Fruit fly (Drosophila melanogaster) whole organism, pupa: ENCODE results near the gene CG9988.

ENCODE experiments used
- CG10348 ChIP-seq: fragments of 200-800 bp; sonication (Bioruptor generic); IDR thresholded peaks from 2 replicates; pipeline ENCODE4 v1.3.6; 2022; ENCODE audit warnings: missing biosample characterization, missing genetic modification characterization
- CG12605 ChIP-seq: fragments of 200-800 bp; sonication (Bioruptor generic); IDR thresholded peaks from 2 replicates; pipeline ENCODE4 v1.3.6; 2022; ENCODE audit warnings: missing biosample characterization, missing genetic modification characterization
- CG13204 ChIP-seq: fragments of 200-800 bp; sonication (Bioruptor generic); optimal IDR thresholded peaks from 2 replicates; lab custom pipeline; 2018; ENCODE audit warnings: missing biosample characterization, mild to moderate bottlenecking, missing genetic modification characterization, moderate library complexity
- CG14655 ChIP-seq: fragments of 200-800 bp; sonication (Bioruptor generic); optimal IDR thresholded peaks from 3 replicates; lab custom pipeline; 2017; ENCODE audit warnings: mild to moderate bottlenecking, missing biosample characterization, missing genetic modification reagents, missing genetic modification characterization
- CG15710 ChIP-seq: fragments of 200-800 bp; sonication (Bioruptor generic); optimal IDR thresholded peaks from 2 replicates; lab custom pipeline; 2018; ENCODE audit warnings: missing biosample characterization, mild to moderate bottlenecking, missing genetic modification characterization, moderate library complexity
- CG32121 ChIP-seq: fragments of 200-800 bp; sonication (Bioruptor generic); IDR thresholded peaks from 2 replicates; pipeline ENCODE4 v1.3.6; 2022; ENCODE audit warnings: missing biosample characterization, missing genetic modification characterization
- CG34367 ChIP-seq: fragments of 200-800 bp; sonication (Bioruptor generic); optimal IDR thresholded peaks from 2 replicates; lab custom pipeline; 2018; ENCODE audit warnings: missing biosample characterization, mild to moderate bottlenecking, missing genetic modification characterization
- CG4496 ChIP-seq: fragments of 200-800 bp; sonication (Bioruptor generic); IDR thresholded peaks from 3 replicates; pipeline ENCODE4 v1.3.6; 2022; ENCODE audit warnings: missing biosample characterization, missing genetic modification characterization
- CG8159 ChIP-seq: fragments of 200-800 bp; sonication (Bioruptor generic); optimal IDR thresholded peaks from 3 replicates; lab custom pipeline; 2018; ENCODE audit warnings: missing biosample characterization, mild to moderate bottlenecking, missing genetic modification characterization, moderate library complexity
- CG8301 ChIP-seq: fragments of 200-800 bp; sonication (Bioruptor generic); optimal IDR thresholded peaks from 2 replicates; lab custom pipeline; 2018; ENCODE audit warnings: missing biosample characterization, mild to moderate bottlenecking, missing genetic modification characterization
- CG9948 ChIP-seq: fragments of 200-800 bp; sonication (Bioruptor generic); optimal IDR thresholded peaks from 2 replicates; lab custom pipeline; 2018; ENCODE audit warnings: missing biosample characterization, mild to moderate bottlenecking, missing genetic modification characterization, moderate library complexity
- D1 ChIP-seq: fragments of 200-800 bp; sonication (Bioruptor generic); optimal IDR thresholded peaks from 2 replicates; lab custom pipeline; 2018; ENCODE audit warnings: missing biosample characterization, mild to moderate bottlenecking, missing genetic modification characterization, moderate library complexity
- EcR ChIP-seq: fragments of 200-800 bp; sonication (Bioruptor generic); optimal IDR thresholded peaks from 3 replicates; lab custom pipeline; 2019; ENCODE audit warnings: missing biosample characterization, missing genetic modification characterization, mild to moderate bottlenecking, moderate library complexity, missing genetic modification reagents
- Ets98B ChIP-seq: fragments of 200-800 bp; sonication (Bioruptor generic); IDR thresholded peaks from 2 replicates; pipeline ENCODE4 v1.3.6; 2022; ENCODE audit warnings: missing biosample characterization, missing genetic modification characterization
- Pif1A ChIP-seq: fragments of 200-800 bp; sonication (Bioruptor generic); optimal IDR thresholded peaks from 3 replicates; lab custom pipeline; 2016; ENCODE audit warnings: missing biosample characterization, missing genetic modification characterization
- Pif1B ChIP-seq: fragments of 200-800 bp; sonication (Bioruptor generic); optimal IDR thresholded peaks from 3 replicates; lab custom pipeline; 2016; ENCODE audit warnings: missing biosample characterization, missing genetic modification characterization
- Snoo ChIP-seq: fragments of 200-800 bp; sonication (Bioruptor generic); optimal IDR thresholded peaks from 3 replicates; lab custom pipeline; 2017; ENCODE audit warnings: missing biosample characterization, mild to moderate bottlenecking, missing genetic modification characterization, inconsistent platforms
- fd96Ca ChIP-seq: fragments of 200-800 bp; sonication (Bioruptor generic); IDR thresholded peaks from 3 replicates; pipeline ENCODE4 v1.3.6; 2022; ENCODE audit warnings: missing biosample characterization, missing genetic modification characterization
- rn ChIP-seq: fragments of 200-800 bp; sonication (Bioruptor generic); IDR thresholded peaks from 2 replicates; pipeline ENCODE4 v1.3.6; 2022; ENCODE audit warnings: missing biosample characterization, missing genetic modification characterization

The CG9988 gene

dm6 chr3R:28679583-28679982, 43.4 kb downstream of the CG9988 start:
- TF ChIP-seq D1 = no peak
- TF ChIP-seq Snoo (tag; lab: Kevin White, UChicago) = peak; percentile 45
- TF ChIP-seq Pif1A (GFP tag; lab: Kevin White, UChicago) = no peak
- TF ChIP-seq CG8301 (tag; lab: Kevin White, UChicago) = no peak
- no peak for TF ChIP-seq CG12605 (GFP tag; lab: Robert Waterston, UW)
- TF ChIP-seq CG13204 = no peak
- TF ChIP-seq EcR (GFP tag; lab: Kevin White, UChicago) = peak; percentile 19
- TF ChIP-seq CG9948 = no peak

- TF ChIP-seq Pif1B (GFP tag; lab: Kevin White, UChicago) = no peak
- TF ChIP-seq CG4496 (GFP tag; lab: Robert Waterston, UW) = 0 out of 3 replicates have a peak, but pooled peaks have one; percentile 43
- TF ChIP-seq CG8159 (tag; lab: Kevin White, UChicago) = no peak
- TF ChIP-seq CG32121 (GFP tag; lab: Robert Waterston, UW) = peak; percentile 47; the same call in 1 of the 2 replicates
- TF ChIP-seq EcR (GFP tag; lab: Kevin White, UChicago) = peak; percentile 41
- TF ChIP-seq CG13204 = peak; percentile 100
Measured at dm6 chr3R:28681834-28682464, 45.7 kb downstream of the CG9988 start.

- TF ChIP-seq CG9948 (no peak), fd96Ca (GFP tag; lab: Robert Waterston, UW) (no peak), CG15710 (no peak), Pif1B (GFP tag; lab: Kevin White, UChicago) (no peak), D1 (no peak), rn (GFP tag; lab: Robert Waterston, UW) (no peak), CG8159 (tag; lab: Kevin White, UChicago) (no peak), CG34367 (tag; lab: Kevin White, UChicago) (no peak), CG4496 (GFP tag; lab: Robert Waterston, UW) (no peak), Ets98B (GFP tag; lab: Robert Waterston, UW) (no peak), CG8301 (tag; lab: Kevin White, UChicago) (no peak), Pif1A (GFP tag; lab: Kevin White, UChicago) (no peak), CG10348 (GFP tag; lab: Robert Waterston, UW) (no peak)
Measured at dm6 chr3R:28685558-28685957, 49.3 kb downstream of the CG9988 start.

dm6 chr3R:28687969-28688368, 51.8 kb downstream of the CG9988 start:
- no peak for TF ChIP-seq CG13204
- no peak for TF ChIP-seq rn (GFP tag; lab: Robert Waterston, UW)
- TF ChIP-seq CG8159 (tag; lab: Kevin White, UChicago) = no peak
- no peak for TF ChIP-seq CG12605 (GFP tag; lab: Robert Waterston, UW)
- no peak for TF ChIP-seq CG14655 (GFP tag; lab: Kevin White, UChicago)
